Worm (Caenorhabditis elegans) whole organism, young adult: ENCODE data around the gene T10D4.14.

Experiments used
- B0035.1 ChIP-seq: sonication (generic microtip); optimal IDR thresholded peaks from 2 replicates; lab custom pipeline; 2016; ENCODE audit warnings: missing genetic modification characterization, mild to moderate bottlenecking, missing compliant biosample characterization, missing genotype, missing genetic modification reagents
- B0336.3 ChIP-seq: fragments of 200-800 bp; sonication (Bioruptor generic); IDR thresholded peaks from 2 replicates; pipeline ENCODE4 v1.3.6; 2022; ENCODE audit warnings: missing genetic modification characterization, missing compliant biosample characterization
- D2030.7 ChIP-seq: fragments of 200-800 bp; sonication (Bioruptor generic); IDR thresholded peaks from 2 replicates; pipeline ENCODE4 v1.3.6; 2022; ENCODE audit warnings: missing genetic modification reagents, missing genetic modification characterization, missing compliant biosample characterization
- F10E7.11 ChIP-seq: sonication (generic microtip); optimal IDR thresholded peaks from 2 replicates; lab custom pipeline; 2017; ENCODE audit warnings: mild to moderate bottlenecking, missing genetic modification characterization, moderate library complexity, missing compliant biosample characterization
- Y53F4B.3 ChIP-seq: fragments of 200-800 bp; sonication (Bioruptor generic); IDR thresholded peaks from 2 replicates; pipeline ENCODE4 v1.3.6; 2022; ENCODE audit warnings: missing genetic modification reagents, missing genetic modification characterization, missing compliant biosample characterization
- bed-1 ChIP-seq: fragments of 200-800 bp; sonication (Bioruptor generic); IDR thresholded peaks from 2 replicates; pipeline ENCODE4 v1.3.6; 2022; ENCODE audit warnings: missing genetic modification reagents, missing genetic modification characterization, missing compliant biosample characterization
- ccch-3 ChIP-seq: fragments of 200-800 bp; sonication (Bioruptor generic); optimal IDR thresholded peaks from 2 replicates; lab custom pipeline; 2018; ENCODE audit warnings: mild to moderate bottlenecking, missing genetic modification characterization, missing compliant biosample characterization
- ceh-100 ChIP-seq: fragments of 200-800 bp; sonication (Bioruptor generic); IDR thresholded peaks from 2 replicates; pipeline ENCODE4 v1.3.6; 2022; ENCODE audit warnings: missing genetic modification reagents, missing genetic modification characterization, missing compliant biosample characterization
- dpff-1 ChIP-seq: sonication (generic microtip); optimal IDR thresholded peaks from 2 replicates; lab custom pipeline; 2017; ENCODE audit warnings: mild to moderate bottlenecking, missing genetic modification characterization, missing compliant biosample characterization
- hlh-26 ChIP-seq: fragments of 200-800 bp; sonication (Bioruptor generic); conservative IDR thresholded peaks from 2 replicates; pipeline ENCODE4 v1.3.6; 2022; ENCODE audit warnings: missing genetic modification reagents, missing genetic modification characterization, missing compliant biosample characterization
- hrde-1 ChIP-seq: sonication (generic microtip); optimal IDR thresholded peaks from 2 replicates; lab custom pipeline; 2016; ENCODE audit warnings: missing genetic modification characterization, mild to moderate bottlenecking, missing compliant biosample characterization, moderate library complexity, missing genotype, missing genetic modification reagents, borderline replicate concordance
- lsl-1 ChIP-seq: fragments of 200-800 bp; sonication (Bioruptor generic); optimal IDR thresholded peaks from 2 replicates; lab custom pipeline; 2018; ENCODE audit warnings: mild to moderate bottlenecking, missing genetic modification characterization, moderate library complexity, missing compliant biosample characterization

DNA sequence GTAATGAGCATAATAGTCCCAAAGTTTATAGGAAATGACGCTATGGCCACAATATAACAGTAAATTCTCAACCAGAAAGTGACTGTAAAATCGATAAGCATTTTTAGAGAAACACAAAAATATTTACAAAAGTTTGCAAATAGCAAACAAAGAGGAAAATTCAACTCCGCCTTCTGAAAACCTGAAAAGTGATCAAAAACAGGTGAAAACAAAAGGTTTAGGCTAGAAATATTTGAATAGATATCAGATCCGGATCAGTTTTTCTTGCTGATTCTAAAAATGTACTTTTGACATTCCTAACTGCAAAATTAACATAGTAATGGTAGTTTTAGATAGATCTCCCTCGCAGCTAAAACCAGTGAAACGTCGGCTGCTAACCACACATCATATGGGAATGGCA is 47.5 kb upstream of the T10D4.14 start, which contains the start of gene sri-51:
- no peak for TF ChIP-seq ceh-100 (GFP tag; lab: Robert Waterston, UW)
- TF ChIP-seq B0336.3 (GFP tag; lab: Robert Waterston, UW) = no peak
- no peak for TF ChIP-seq ccch-3 (GFP tag; lab: Kevin White, UChicago)
- TF ChIP-seq bed-1 (GFP tag; lab: Robert Waterston, UW) = no peak
- TF ChIP-seq Y53F4B.3 (GFP tag; lab: Robert Waterston, UW) = no peak
- TF ChIP-seq B0035.1 (tag; lab: Kevin White, UChicago) = no peak
- TF ChIP-seq lsl-1 (GFP tag; lab: Kevin White, UChicago) = no peak
- TF ChIP-seq D2030.7 (GFP tag; lab: Robert Waterston, UW) = no peak
- no peak for TF ChIP-seq dpff-1 (tag; lab: Kevin White, UChicago)
- TF ChIP-seq hlh-26 (GFP tag; lab: Robert Waterston, UW) = no peak
- TF ChIP-seq F10E7.11 (tag; lab: Kevin White, UChicago) = no peak
- TF ChIP-seq hrde-1 (tag; lab: Kevin White, UChicago) = no peak
